Worm (Caenorhabditis elegans) whole organism, young adult: Measurements from ENCODE around the gene C25G4.2.

Source experiments
- B0035.1 ChIP-seq: sonication (generic microtip); optimal IDR thresholded peaks from 2 replicates; lab custom pipeline; 2016; ENCODE audit warnings: missing genetic modification characterization, mild to moderate bottlenecking, missing compliant biosample characterization, missing genotype, missing genetic modification reagents
- C17E4.6 ChIP-seq: fragments of 200-800 bp; sonication (Bioruptor generic); IDR thresholded peaks from 2 replicates; pipeline ENCODE4 v1.3.6; 2022; ENCODE audit warnings: missing genetic modification reagents, missing genetic modification characterization, missing compliant biosample characterization
- F33H1.4 ChIP-seq: fragments of 200-800 bp; sonication (Bioruptor generic); IDR thresholded peaks from 2 replicates; pipeline ENCODE4 v1.3.6; 2022; ENCODE audit warnings: missing genetic modification reagents, missing genetic modification characterization, missing compliant biosample characterization
- F52B5.7 ChIP-seq: sonication (generic microtip); optimal IDR thresholded peaks from 2 replicates; lab custom pipeline; 2016; ENCODE audit warnings: mild to moderate bottlenecking, missing genetic modification characterization, missing compliant biosample characterization
- F57A8.1 ChIP-seq: fragments of 200-800 bp; sonication (Bioruptor generic); optimal IDR thresholded peaks from 2 replicates; lab custom pipeline; 2018; ENCODE audit warnings: mild to moderate bottlenecking, missing genetic modification characterization, moderate library complexity, missing compliant biosample characterization
- F57C9.4 ChIP-seq: sonication (generic microtip); optimal IDR thresholded peaks from 2 replicates; lab custom pipeline; 2017; ENCODE audit warnings: mild to moderate bottlenecking, missing genetic modification characterization, missing compliant biosample characterization
- Y67H2A.10 ChIP-seq: fragments of 200-800 bp; sonication (Bioruptor generic); conservative IDR thresholded peaks from 2 replicates; pipeline ENCODE4 v1.3.6; 2022; ENCODE audit warnings: missing genetic modification reagents, missing genetic modification characterization, missing compliant biosample characterization
- ZK185.1 ChIP-seq: sonication (generic microtip); optimal IDR thresholded peaks from 2 replicates; lab custom pipeline; 2016; ENCODE audit warnings: mild to moderate bottlenecking, missing genetic modification characterization, missing compliant biosample characterization; ENCODE audit not compliant: poor library complexity, severe bottlenecking
- akir-1 ChIP-seq: fragments of 200-800 bp; sonication (Bioruptor generic); optimal IDR thresholded peaks from 2 replicates; lab custom pipeline; 2018; ENCODE audit warnings: mild to moderate bottlenecking, missing genetic modification characterization, moderate library complexity, missing compliant biosample characterization
- athp-1 ChIP-seq: sonication (generic microtip); optimal IDR thresholded peaks from 2 replicates; lab custom pipeline; 2017; ENCODE audit warnings: mild to moderate bottlenecking, missing genetic modification characterization, missing compliant biosample characterization
- attf-3 ChIP-seq: fragments of 200-800 bp; sonication (Bioruptor generic); conservative IDR thresholded peaks from 2 replicates; pipeline ENCODE4 v1.3.6; 2022; ENCODE audit warnings: missing genetic modification reagents, missing genetic modification characterization, missing compliant biosample characterization
- bed-2 ChIP-seq: fragments of 200-800 bp; sonication (Bioruptor generic); IDR thresholded peaks from 2 replicates; pipeline ENCODE4 v1.3.6; 2022; ENCODE audit warnings: missing genetic modification reagents, missing genetic modification characterization, missing compliant biosample characterization
- cebp-1 ChIP-seq, 2 experiments: fragments of 200-800 bp in 1 of 2; sonication (Bioruptor generic) in 1 of 2; sonication (generic microtip) in 1 of 2; IDR thresholded peaks in 1 of 2; optimal IDR thresholded peaks in 1 of 2; 2 replicates each; pipeline versions ENCODE4 v1.3.6 to Lab custom; 2017 to 2022; ENCODE audit warnings: missing compliant biosample characterization in 2 of 2, missing genetic modification characterization in 2 of 2, mild to moderate bottlenecking in 1 of 2, missing genetic modification reagents in 1 of 2, moderate library complexity in 1 of 2
- cebp-2 ChIP-seq: fragments of 200-800 bp; sonication (Bioruptor generic); IDR thresholded peaks from 2 replicates; pipeline ENCODE4 v1.3.6; 2022; ENCODE audit warnings: missing genetic modification characterization, missing compliant biosample characterization
- ceh-100 ChIP-seq: fragments of 200-800 bp; sonication (Bioruptor generic); IDR thresholded peaks from 2 replicates; pipeline ENCODE4 v1.3.6; 2022; ENCODE audit warnings: missing genetic modification reagents, missing genetic modification characterization, missing compliant biosample characterization
- ceh-27 ChIP-seq: fragments of 200-800 bp; sonication (Bioruptor generic); optimal IDR thresholded peaks from 2 replicates; lab custom pipeline; 2018; ENCODE audit warnings: mild to moderate bottlenecking, missing genetic modification characterization, moderate library complexity, missing compliant biosample characterization
- ceh-40 ChIP-seq: fragments of 200-800 bp; sonication (Bioruptor generic); IDR thresholded peaks from 2 replicates; pipeline ENCODE4 v1.3.6; 2022; ENCODE audit warnings: missing genetic modification characterization, missing compliant biosample characterization
- chd-7 ChIP-seq: sonication (generic microtip); optimal IDR thresholded peaks from 2 replicates; lab custom pipeline; 2016; ENCODE audit warnings: mild to moderate bottlenecking, missing genetic modification characterization, moderate library complexity, missing compliant biosample characterization
- die-1 ChIP-seq: sonication (generic microtip); optimal IDR thresholded peaks from 2 replicates; lab custom pipeline; 2016; ENCODE audit warnings: missing genotype, mild to moderate bottlenecking, missing genetic modification characterization, missing compliant biosample characterization
- dox-1 ChIP-seq: fragments of 200-800 bp; sonication (Bioruptor generic); IDR thresholded peaks from 2 replicates; pipeline ENCODE4 v1.3.6; 2022; ENCODE audit warnings: missing genetic modification reagents, missing genetic modification characterization, missing compliant biosample characterization
- egrh-3 ChIP-seq: fragments of 200-800 bp; sonication (Bioruptor generic); IDR thresholded peaks from 2 replicates; pipeline ENCODE4 v1.3.6; 2022; ENCODE audit warnings: missing genetic modification reagents, missing genetic modification characterization, missing compliant biosample characterization
- gei-17 ChIP-seq: fragments of 200-800 bp; sonication (Bioruptor generic); optimal IDR thresholded peaks from 2 replicates; lab custom pipeline; 2018; ENCODE audit warnings: mild to moderate bottlenecking, missing genetic modification characterization, missing compliant biosample characterization
- him-1 ChIP-seq: sonication (generic microtip); optimal IDR thresholded peaks from 2 replicates; lab custom pipeline; 2016; ENCODE audit warnings: missing genotype, missing genetic modification reagents, missing genetic modification characterization, missing compliant biosample characterization
- hmg-1.2 ChIP-seq: fragments of 200-800 bp; sonication (Bioruptor generic); IDR thresholded peaks from 2 replicates; pipeline ENCODE4 v1.3.6; 2022; ENCODE audit warnings: missing genetic modification reagents, missing genetic modification characterization, missing compliant biosample characterization
- hsf-1 ChIP-seq: fragments of 200-800 bp; sonication (Bioruptor generic); IDR thresholded peaks from 2 replicates; pipeline ENCODE4 v1.3.6; 2022; ENCODE audit warnings: missing genetic modification reagents, missing genetic modification characterization, missing compliant biosample characterization
- lin-40 ChIP-seq: sonication (generic microtip); optimal IDR thresholded peaks from 2 replicates; lab custom pipeline; 2016; ENCODE audit warnings: missing genetic modification characterization, mild to moderate bottlenecking, missing compliant biosample characterization, missing genotype, missing genetic modification reagents
- lir-1 ChIP-seq: fragments of 200-800 bp; sonication (Bioruptor generic); conservative IDR thresholded peaks from 2 replicates; pipeline ENCODE4 v1.3.6; 2022; ENCODE audit warnings: missing genetic modification reagents, missing genetic modification characterization, missing compliant biosample characterization
- lsl-1 ChIP-seq: fragments of 200-800 bp; sonication (Bioruptor generic); optimal IDR thresholded peaks from 2 replicates; lab custom pipeline; 2018; ENCODE audit warnings: mild to moderate bottlenecking, missing genetic modification characterization, moderate library complexity, missing compliant biosample characterization
- lsy-27 ChIP-seq: sonication (generic microtip); optimal IDR thresholded peaks from 2 replicates; lab custom pipeline; 2017; ENCODE audit warnings: missing genetic modification characterization, mild to moderate bottlenecking, missing compliant biosample characterization, antibody characterized with exemption, missing genotype, borderline replicate concordance; ENCODE audit not compliant: insufficient read depth
- madf-3 ChIP-seq: fragments of 200-800 bp; sonication (Bioruptor generic); IDR thresholded peaks from 2 replicates; pipeline ENCODE4 v1.3.6; 2022; ENCODE audit warnings: missing genetic modification reagents, missing genetic modification characterization, missing compliant biosample characterization
- madf-8 ChIP-seq: fragments of 200-800 bp; sonication (Bioruptor generic); conservative IDR thresholded peaks from 2 replicates; pipeline ENCODE4 v1.3.6; 2022; ENCODE audit warnings: missing genetic modification reagents, missing genetic modification characterization, missing compliant biosample characterization
- nfya-1 ChIP-seq: sonication (generic microtip); optimal IDR thresholded peaks from 2 replicates; lab custom pipeline; 2017; ENCODE audit warnings: antibody characterized with exemption, missing compliant biosample characterization, missing genetic modification characterization, borderline replicate concordance; ENCODE audit not compliant: insufficient read depth
- nfyb-1 ChIP-seq: fragments of 200-800 bp; sonication (Bioruptor generic); IDR thresholded peaks from 2 replicates; pipeline ENCODE4 v1.3.6; 2022; ENCODE audit warnings: missing genetic modification reagents, missing genetic modification characterization, missing compliant biosample characterization
- nhr-179 ChIP-seq: sonication (generic microtip); optimal IDR thresholded peaks from 2 replicates; lab custom pipeline; 2016; ENCODE audit warnings: mild to moderate bottlenecking, missing genetic modification characterization, missing compliant biosample characterization
- pbrm-1 ChIP-seq: fragments of 200-800 bp; sonication (Bioruptor generic); IDR thresholded peaks from 2 replicates; pipeline ENCODE4 v1.3.6; 2022; ENCODE audit warnings: missing genetic modification reagents, missing genetic modification characterization, missing compliant biosample characterization
- pha-4 ChIP-seq: fragments of 150-350 bp; sonication (generic microtip); optimal IDR thresholded peaks from 2 replicates; lab custom pipeline; 2014; ENCODE audit warnings: missing biosample characterization, missing genetic modification reagents, missing genetic modification characterization
- repo-1 ChIP-seq: sonication (generic microtip); optimal IDR thresholded peaks from 2 replicates; lab custom pipeline; 2017; ENCODE audit warnings: mild to moderate bottlenecking, missing genetic modification characterization, missing compliant biosample characterization
- rpc-1 ChIP-seq, 2 experiments: fragments of 150-350 bp in 1 of 2; sonication (generic microtip) in 1 of 2; optimal IDR thresholded peaks; 2 replicates each; lab custom pipeline; 2014 to 2018; ENCODE audit warnings: missing biosample characterization in 1 of 2, missing genetic modification characterization in 1 of 2, missing genetic modification reagents in 1 of 2, missing genotype in 1 of 2
- snpc-4 ChIP-seq, 5 experiments: fragments of 150-350 bp in 1 of 5; sonication (generic microtip) in 4 of 5; optimal IDR thresholded peaks; 2 replicates each; lab custom pipeline; 2014 to 2018; ENCODE audit warnings: missing genetic modification characterization in 5 of 5, missing biosample characterization in 3 of 5, antibody characterized with exemption in 2 of 5, mild to moderate bottlenecking in 2 of 5, missing compliant biosample characterization in 2 of 5, missing genotype in 2 of 5, moderate library complexity in 2 of 5, missing genetic modification reagents in 1 of 5
- tbp1 ChIP-seq: fragments of 200-800 bp; sonication (Bioruptor generic); optimal IDR thresholded peaks from 2 replicates; lab custom pipeline; 2018; ENCODE audit warnings: mild to moderate bottlenecking, missing genetic modification characterization, missing compliant biosample characterization
- tbx-9 ChIP-seq: sonication (generic microtip); optimal IDR thresholded peaks from 2 replicates; lab custom pipeline; 2016; ENCODE audit warnings: borderline replicate concordance, missing genetic modification characterization, inconsistent platforms, missing compliant biosample characterization
- zfh-2 ChIP-seq: fragments of 200-800 bp; sonication (Bioruptor generic); conservative IDR thresholded peaks from 2 replicates; pipeline ENCODE4 v1.3.6; 2022; ENCODE audit warnings: missing genetic modification reagents, missing genetic modification characterization, missing compliant biosample characterization
- ztf-22 ChIP-seq: fragments of 200-800 bp; sonication (Bioruptor generic); optimal IDR thresholded peaks from 2 replicates; lab custom pipeline; 2018; ENCODE audit warnings: mild to moderate bottlenecking, missing genetic modification characterization, moderate library complexity, missing compliant biosample characterization
- ztf-26 ChIP-seq: sonication (generic microtip); optimal IDR thresholded peaks from 2 replicates; lab custom pipeline; 2017; ENCODE audit warnings: missing genetic modification characterization, missing compliant biosample characterization
- ztf-28 ChIP-seq: fragments of 200-800 bp; sonication (Bioruptor generic); IDR thresholded peaks from 2 replicates; pipeline ENCODE4 v1.3.6; 2022; ENCODE audit warnings: missing genetic modification reagents, missing genetic modification characterization, missing compliant biosample characterization
- ztf-6 ChIP-seq: fragments of 200-800 bp; sonication (Bioruptor generic); IDR thresholded peaks from 2 replicates; pipeline ENCODE4 v1.3.6; 2022; ENCODE audit warnings: missing genetic modification reagents, missing genetic modification characterization, missing compliant biosample characterization

The C25G4.2 gene

ce11 chrIV:12427687-12428284 is 16.0 kb downstream of the C25G4.2 start:
- TF ChIP-seq ztf-6 (no peak), nhr-179 (tag; lab: Kevin White, UChicago) (no peak), F33H1.4 (GFP tag; lab: Robert Waterston, UW) (no peak), akir-1 (GFP tag; lab: Kevin White, UChicago) (no peak), F57A8.1 (GFP tag; lab: Kevin White, UChicago) (no peak), chd-7 (tag; lab: Kevin White, UChicago) (no peak), ztf-26 (tag; lab: Kevin White, UChicago) (peak; percentile 37), egrh-3 (GFP tag; lab: Robert Waterston, UW) (peak; percentile 96), B0035.1 (tag; lab: Kevin White, UChicago) (no peak), F57C9.4 (tag; lab: Kevin White, UChicago) (no peak), bed-2 (GFP tag; lab: Robert Waterston, UW) (no peak), die-1 (no peak), ztf-28 (GFP tag; lab: Robert Waterston, UW) (no peak), pha-4 (tag; lab: Kevin White, UChicago) (no peak), cebp-2 (GFP tag; lab: Robert Waterston, UW) (0 out of 2 replicates have a peak, but pooled peaks have one; percentile 64), Y67H2A.10 (GFP tag; lab: Robert Waterston, UW) (no peak), lsl-1 (no peak), hsf-1 (no peak), gei-17 (GFP tag; lab: Kevin White, UChicago) (no peak), repo-1 (tag; lab: Kevin White, UChicago) (no peak), madf-8 (GFP tag; lab: Robert Waterston, UW) (no peak), lin-40 (tag; lab: Kevin White, UChicago) (peak; percentile 22), ceh-27 (GFP tag; lab: Kevin White, UChicago) (no peak), hmg-1.2 (no peak), ceh-100 (GFP tag; lab: Robert Waterston, UW) (no peak), pbrm-1 (no peak), tbp1 (GFP tag; lab: Kevin White, UChicago) (no peak), C17E4.6 (GFP tag; lab: Robert Waterston, UW) (no peak), tbx-9 (no peak), madf-3 (GFP tag; lab: Robert Waterston, UW) (no peak), lir-1 (GFP tag; lab: Robert Waterston, UW) (no peak), rpc-1 (optimal IDR thresholded peaks at IDR 0.05; lab: Kevin White, UChicago) (no peak), rpc-1 (tag; optimal IDR thresholded peaks at IDR 0.05; lab: Kevin White, UChicago) (no peak), cebp-1 (GFP tag; IDR thresholded peaks at IDR 0.05; lab: Robert Waterston, UW) (no peak), cebp-1 (tag; optimal IDR thresholded peaks at IDR 0.05; lab: Kevin White, UChicago) (no peak), dox-1 (GFP tag; lab: Robert Waterston, UW) (0 out of 2 replicates have a peak, but pooled peaks have one; percentile 20), lsy-27 (tag; lab: Kevin White, UChicago) (no peak), attf-3 (GFP tag; lab: Robert Waterston, UW) (no peak), ceh-40 (GFP tag; lab: Robert Waterston, UW) (no peak), ztf-22 (GFP tag; lab: Kevin White, UChicago) (no peak), nfyb-1 (GFP tag; lab: Robert Waterston, UW) (0 out of 2 replicates have a peak, but pooled peaks have one; percentile 13), zfh-2 (peak; percentile 94), F52B5.7 (no peak), him-1 (tag; lab: Kevin White, UChicago) (no peak), snpc-4 (GFP tag; optimal IDR thresholded peaks at IDR 0.05; lab: Kevin White, UChicago) (no peak), snpc-4 (tag; optimal IDR thresholded peaks at IDR 0.05; lab: Kevin White, UChicago) (no peak), nfya-1 (tag; lab: Kevin White, UChicago) (no peak), ZK185.1 (tag; lab: Kevin White, UChicago) (no peak), athp-1 (peak; percentile 6)
